Worm (Caenorhabditis elegans) whole organism, L2 larva: ENCODE data around the gene dsb-2.

Source experiments
- C34F6.9 ChIP-seq: fragments of 150-350 bp; optimal IDR thresholded peaks from 2 replicates; lab custom pipeline; 2014; ENCODE audit warnings: missing biosample characterization, missing genetic modification characterization
- F13H6.1 ChIP-seq: sonication (generic microtip); optimal IDR thresholded peaks from 2 replicates; lab custom pipeline; 2016; ENCODE audit warnings: missing genetic modification characterization, missing compliant biosample characterization
- Y55F3AM.14 ChIP-seq: fragments of 200-800 bp; sonication (Bioruptor generic); optimal IDR thresholded peaks from 2 replicates; lab custom pipeline; 2018; ENCODE audit warnings: mild to moderate bottlenecking, missing genetic modification characterization, missing compliant biosample characterization
- ZK546.5 ChIP-seq: sonication (generic microtip); optimal IDR thresholded peaks from 2 replicates; lab custom pipeline; 2017; ENCODE audit warnings: missing biosample characterization, missing genetic modification characterization
- alr-1 ChIP-seq: fragments of 150-350 bp; optimal IDR thresholded peaks from 2 replicates; lab custom pipeline; 2014; ENCODE audit warnings: missing biosample characterization, missing genetic modification characterization
- ama-1 ChIP-seq: fragments of 150-350 bp; optimal IDR thresholded peaks from 2 replicates; lab custom pipeline; 2018; ENCODE audit warnings: inconsistent platforms
- blmp-1 ChIP-seq: sonication (generic microtip); optimal IDR thresholded peaks from 2 replicates; lab custom pipeline; 2017; ENCODE audit warnings: missing genetic modification characterization, mild to moderate bottlenecking, missing compliant biosample characterization, antibody characterized with exemption, moderate library complexity; ENCODE audit not compliant: insufficient read depth
- ceh-16 ChIP-seq: fragments of 150-350 bp; optimal IDR thresholded peaks from 2 replicates; lab custom pipeline; 2014; ENCODE audit warnings: missing biosample characterization, missing genetic modification characterization
- ceh-82 ChIP-seq: fragments of 150-350 bp; optimal IDR thresholded peaks from 2 replicates; lab custom pipeline; 2014; ENCODE audit warnings: missing biosample characterization, missing genetic modification characterization
- crh-2 ChIP-seq: sonication (generic microtip); optimal IDR thresholded peaks from 2 replicates; lab custom pipeline; 2017; ENCODE audit warnings: missing biosample characterization, missing genetic modification characterization
- dmd-4 ChIP-seq: sonication (generic microtip); optimal IDR thresholded peaks from 2 replicates; lab custom pipeline; 2017; ENCODE audit warnings: missing biosample characterization, missing genetic modification characterization
- egl-27 ChIP-seq: sonication (generic microtip); optimal IDR thresholded peaks from 3 replicates; lab custom pipeline; 2017; ENCODE audit warnings: missing biosample characterization, missing genetic modification reagents, missing genetic modification characterization
- elt-1 ChIP-seq: fragments of 150-350 bp; optimal IDR thresholded peaks from 2 replicates; lab custom pipeline; 2014; ENCODE audit warnings: missing biosample characterization, missing genetic modification characterization
- elt-3 ChIP-seq: sonication (generic microtip); optimal IDR thresholded peaks from 2 replicates; lab custom pipeline; 2017; ENCODE audit warnings: missing biosample characterization, missing genetic modification characterization
- fos-1 ChIP-seq: fragments of 150-350 bp; optimal IDR thresholded peaks from 2 replicates; lab custom pipeline; 2014; ENCODE audit warnings: missing biosample characterization, missing genetic modification characterization
- gmeb-1 ChIP-seq: fragments of 150-350 bp; optimal IDR thresholded peaks from 2 replicates; lab custom pipeline; 2014; ENCODE audit warnings: missing biosample characterization, missing genetic modification characterization
- lin-11 ChIP-seq: fragments of 150-350 bp; sonication (generic microtip); optimal IDR thresholded peaks from 2 replicates; lab custom pipeline; 2014; ENCODE audit warnings: missing biosample characterization, missing genetic modification characterization, inconsistent platforms, mixed read lengths
- lin-13 ChIP-seq: fragments of 150-350 bp; optimal IDR thresholded peaks from 2 replicates; lab custom pipeline; 2014; ENCODE audit warnings: missing biosample characterization, missing genetic modification reagents, missing genetic modification characterization
- lin-39 ChIP-seq: fragments of 150-350 bp; optimal IDR thresholded peaks from 2 replicates; lab custom pipeline; 2014; ENCODE audit warnings: missing biosample characterization, missing genetic modification reagents, missing genetic modification characterization
- mbf-1 ChIP-seq: sonication (generic microtip); optimal IDR thresholded peaks from 2 replicates; lab custom pipeline; 2017; ENCODE audit warnings: missing biosample characterization, missing genetic modification characterization
- mdl-1 ChIP-seq, 2 experiments: fragments of 150-350 bp in 1 of 2; sonication (generic microtip) in 1 of 2; optimal IDR thresholded peaks; 2 replicates each; lab custom pipeline; 2017; ENCODE audit warnings: missing biosample characterization in 2 of 2, missing genetic modification characterization in 2 of 2
- nhr-10 ChIP-seq: sonication (generic microtip); optimal IDR thresholded peaks from 2 replicates; lab custom pipeline; 2017; ENCODE audit warnings: missing biosample characterization, missing genetic modification characterization
- nhr-11 ChIP-seq: fragments of 150-350 bp; optimal IDR thresholded peaks from 2 replicates; lab custom pipeline; 2014; ENCODE audit warnings: missing biosample characterization, missing genetic modification characterization
- nhr-12 ChIP-seq: fragments of 150-350 bp; optimal IDR thresholded peaks from 2 replicates; lab custom pipeline; 2014; ENCODE audit warnings: missing biosample characterization, missing genetic modification characterization
- nhr-129 ChIP-seq: fragments of 150-350 bp; optimal IDR thresholded peaks from 2 replicates; lab custom pipeline; 2014; ENCODE audit warnings: missing biosample characterization, missing genetic modification characterization
- nhr-21 ChIP-seq: fragments of 150-350 bp; optimal IDR thresholded peaks from 2 replicates; lab custom pipeline; 2014; ENCODE audit warnings: missing biosample characterization, missing genetic modification characterization
- nhr-23 ChIP-seq: fragments of 150-350 bp; optimal IDR thresholded peaks from 2 replicates; lab custom pipeline; 2014; ENCODE audit warnings: missing biosample characterization, missing genetic modification reagents, missing genetic modification characterization
- nhr-237 ChIP-seq: fragments of 150-350 bp; optimal IDR thresholded peaks from 2 replicates; lab custom pipeline; 2014; ENCODE audit warnings: missing biosample characterization, missing genetic modification characterization
- nhr-25 ChIP-seq: fragments of 150-350 bp; sonication (generic microtip); optimal IDR thresholded peaks from 3 replicates; lab custom pipeline; 2014; ENCODE audit warnings: missing biosample characterization, missing genetic modification characterization
- nhr-6 ChIP-seq: fragments of 150-350 bp; optimal IDR thresholded peaks from 2 replicates; lab custom pipeline; 2014; ENCODE audit warnings: missing biosample characterization, missing genetic modification characterization
- sem-4 ChIP-seq: fragments of 150-350 bp; optimal IDR thresholded peaks from 2 replicates; lab custom pipeline; 2014; ENCODE audit warnings: missing biosample characterization, missing genetic modification reagents, missing genetic modification characterization
- skn-1 ChIP-seq: sonication (generic microtip); optimal IDR thresholded peaks from 2 replicates; lab custom pipeline; 2017; ENCODE audit warnings: missing biosample characterization, missing genetic modification characterization
- sma-9 ChIP-seq, 2 experiments: fragments of 150-350 bp in 1 of 2; sonication (generic microtip) in 1 of 2; optimal IDR thresholded peaks; 2 replicates each; lab custom pipeline; 2014 to 2016; ENCODE audit warnings: missing genetic modification characterization in 2 of 2, mild to moderate bottlenecking in 1 of 2, missing biosample characterization in 1 of 2, missing compliant biosample characterization in 1 of 2, missing genetic modification reagents in 1 of 2, moderate library complexity in 1 of 2
- snpc-4 ChIP-seq: fragments of 150-350 bp; optimal IDR thresholded peaks from 2 replicates; lab custom pipeline; 2014; ENCODE audit warnings: missing biosample characterization, missing genetic modification characterization
- unc-39 ChIP-seq: fragments of 150-350 bp; optimal IDR thresholded peaks from 2 replicates; lab custom pipeline; 2014; ENCODE audit warnings: missing biosample characterization, missing genetic modification characterization
- unc-55 ChIP-seq: fragments of 150-350 bp; sonication (generic microtip); optimal IDR thresholded peaks from 3 replicates; lab custom pipeline; 2014; ENCODE audit warnings: missing biosample characterization, missing genetic modification reagents, missing genetic modification characterization
- unc-62 ChIP-seq: fragments of 150-350 bp; optimal IDR thresholded peaks from 2 replicates; lab custom pipeline; 2014; ENCODE audit warnings: missing biosample characterization, missing genetic modification reagents, missing genetic modification characterization
- ztf-1 ChIP-seq: fragments of 200-800 bp; sonication (Bioruptor generic); conservative IDR thresholded peaks from 2 replicates; pipeline ENCODE4 v1.3.6; 2022; ENCODE audit warnings: missing genetic modification characterization, missing compliant biosample characterization
- ztf-4 ChIP-seq: fragments of 150-350 bp; optimal IDR thresholded peaks from 2 replicates; lab custom pipeline; 2014; ENCODE audit warnings: missing biosample characterization, missing genetic modification characterization

dsb-2 gene

ce11 chrII:14413035-14413525, 2.2 kb downstream of the dsb-2 start, which contains the start of gene exl-1:
Gene exl-1 (minus strand): TSS chrII:14413475.
- TF ChIP-seq fos-1 (tag; lab: Kevin White, UChicago) = no peak
- TF ChIP-seq elt-1 (tag; lab: Kevin White, UChicago) = no peak
- TF ChIP-seq blmp-1 (tag; lab: Kevin White, UChicago) = no peak
- TF ChIP-seq unc-62 (GFP tag; lab: Kevin White, UChicago) = no peak
- TF ChIP-seq alr-1 (tag; lab: Kevin White, UChicago) = no peak
- TF ChIP-seq crh-2 (tag; lab: Kevin White, UChicago) = no peak
- no peak for TF ChIP-seq ceh-82
- TF ChIP-seq unc-39 (tag; lab: Kevin White, UChicago) = no peak
- TF ChIP-seq nhr-129 (tag; lab: Kevin White, UChicago) = peak; percentile 16
- no peak for TF ChIP-seq nhr-6 (tag; lab: Kevin White, UChicago)
- no peak for TF ChIP-seq nhr-237 (tag; lab: Kevin White, UChicago)
- TF ChIP-seq egl-27 (tag; lab: Kevin White, UChicago) = no peak
- TF ChIP-seq gmeb-1 (tag; lab: Kevin White, UChicago) = peak; percentile 49
- TF ChIP-seq F13H6.1 = no peak
- no peak for TF ChIP-seq nhr-12 (tag; lab: Kevin White, UChicago)
- no peak for TF ChIP-seq ama-1
- no peak for TF ChIP-seq nhr-10 (tag; lab: Kevin White, UChicago)
- TF ChIP-seq ceh-16 = no peak

- TF ChIP-seq nhr-21 (tag; lab: Kevin White, UChicago) (no peak), unc-55 (no peak), sem-4 (tag; lab: Kevin White, UChicago) (no peak), dmd-4 (no peak), C34F6.9 (tag; lab: Kevin White, UChicago) (no peak), lin-13 (no peak), egl-27 (tag; lab: Kevin White, UChicago) (no peak), elt-3 (tag; lab: Kevin White, UChicago) (no peak), ztf-1 (GFP tag; lab: Robert Waterston, UW) (no peak), ama-1 (no peak), elt-1 (tag; lab: Kevin White, UChicago) (no peak), mbf-1 (tag; lab: Kevin White, UChicago) (no peak), mdl-1 (tag; optimal IDR thresholded peaks at IDR 0.05; lab: Kevin White, UChicago) (no peak), unc-39 (tag; lab: Kevin White, UChicago) (no peak), snpc-4 (tag; lab: Kevin White, UChicago) (no peak), ztf-4 (tag; lab: Kevin White, UChicago) (no peak), nhr-11 (tag; lab: Kevin White, UChicago) (no peak)
Measured at ce11 chrII:14413709-14414108, 2.8 kb downstream of the dsb-2 start.

ce11 chrII:14415427-14415826, 4.5 kb downstream of the dsb-2 start:
- TF ChIP-seq egl-27 (tag; lab: Kevin White, UChicago) = no peak
- peak; percentile 22 for TF ChIP-seq fos-1 (tag; lab: Kevin White, UChicago)
- no peak for TF ChIP-seq nhr-6 (tag; lab: Kevin White, UChicago)
- no peak for TF ChIP-seq mdl-1 (tag; optimal IDR thresholded peaks at IDR 0.05; lab: Kevin White, UChicago)
- no peak for TF ChIP-seq F13H6.1
- TF ChIP-seq lin-13 = no peak
- TF ChIP-seq elt-3 (tag; lab: Kevin White, UChicago) = no peak
- no peak for TF ChIP-seq skn-1 (tag; lab: Kevin White, UChicago)
- TF ChIP-seq unc-55 = peak; percentile 10
- TF ChIP-seq nhr-23 (tag; lab: Kevin White, UChicago) = no peak
- no peak for TF ChIP-seq lin-39 (tag; lab: Kevin White, UChicago)
- TF ChIP-seq, all 48 proteins: peak for 2

ce11 chrII:14416988-14417387, 6.1 kb downstream of the dsb-2 start:
- TF ChIP-seq nhr-11 (tag; lab: Kevin White, UChicago) = no peak
- peak; percentile 43 for TF ChIP-seq snpc-4 (tag; lab: Kevin White, UChicago)
- TF ChIP-seq unc-55 = peak; percentile 52
- peak; percentile 51 for TF ChIP-seq C34F6.9 (tag; lab: Kevin White, UChicago)

- TF ChIP-seq sem-4 (tag; lab: Kevin White, UChicago) (no peak), nhr-6 (tag; lab: Kevin White, UChicago) (no peak), ZK546.5 (tag; lab: Kevin White, UChicago) (no peak), lin-11 (no peak), fos-1 (tag; lab: Kevin White, UChicago) (no peak), dmd-4 (no peak), elt-1 (tag; lab: Kevin White, UChicago) (no peak), Y55F3AM.14 (GFP tag; lab: Kevin White, UChicago) (no peak), nhr-21 (tag; lab: Kevin White, UChicago) (no peak), ztf-4 (tag; lab: Kevin White, UChicago) (no peak), unc-62 (GFP tag; lab: Kevin White, UChicago) (no peak), blmp-1 (tag; lab: Kevin White, UChicago) (no peak), elt-3 (tag; lab: Kevin White, UChicago) (no peak), nhr-25 (no peak), sma-9 (GFP tag; optimal IDR thresholded peaks at IDR 0.05; lab: Kevin White, UChicago) (no peak), sma-9 (tag; optimal IDR thresholded peaks at IDR 0.05; lab: Kevin White, UChicago) (no peak)
- TF ChIP-seq, all 48 proteins: peak for 0
Measured at ce11 chrII:14424791-14425190, 13.9 kb downstream of the dsb-2 start, which contains the start of gene plx-2. Gene plx-2 (minus strand): TSS chrII:14424891.
